Worm (Caenorhabditis elegans): ENCODE results near the gene nspc-18.

ce11 chrX:14481637-14482036 is 45.8 kb downstream of the nspc-18 start:
- TF ChIP-seq cog-1 (tag; optimal IDR thresholded peaks at IDR 0.05) (no peak), ztf-23 (GFP tag; IDR thresholded peaks at IDR 0.05) (no peak), klf-2 (GFP tag; conservative IDR thresholded peaks at IDR 0.05) (no peak), med-1 (GFP tag; optimal IDR thresholded peaks at IDR 0.05; ENCODE audit: insufficient read depth) (no peak), T22C8.4 (GFP tag; IDR thresholded peaks at IDR 0.05) (no peak), ref-1 (GFP tag; conservative IDR thresholded peaks at IDR 0.05) (no peak)
